Worm (Caenorhabditis elegans) whole organism, young adult: ENCODE results near the gene T28C12.1.
A peak's percentile ranks its signal among the peaks of the same experiment; 100 is the strongest.

Source experiments
- B0261.1 ChIP-seq: sonication (generic microtip); optimal IDR thresholded peaks from 2 replicates; lab custom pipeline; 2016; ENCODE audit warnings: mild to moderate bottlenecking, missing genetic modification characterization, moderate library complexity, missing compliant biosample characterization
- B0336.3 ChIP-seq: fragments of 200-800 bp; sonication (Bioruptor generic); IDR thresholded peaks from 2 replicates; pipeline ENCODE4 v1.3.6; 2022; ENCODE audit warnings: missing genetic modification characterization, missing compliant biosample characterization
- K12H6.12 ChIP-seq: fragments of 200-800 bp; sonication (Bioruptor generic); optimal IDR thresholded peaks from 2 replicates; lab custom pipeline; 2018; ENCODE audit warnings: mild to moderate bottlenecking, missing genetic modification characterization, missing compliant biosample characterization
- T26A5.8 ChIP-seq: sonication (generic microtip); optimal IDR thresholded peaks from 2 replicates; lab custom pipeline; 2016; ENCODE audit warnings: missing genetic modification characterization, missing compliant biosample characterization
- Y53G8AR.9 ChIP-seq: fragments of 200-800 bp; sonication (Bioruptor generic); conservative IDR thresholded peaks from 2 replicates; pipeline ENCODE4 v1.3.6; 2022; ENCODE audit warnings: missing genetic modification reagents, missing genetic modification characterization, missing compliant biosample characterization
- Y56A3A.18 ChIP-seq: fragments of 200-800 bp; sonication (Bioruptor generic); IDR thresholded peaks from 2 replicates; pipeline ENCODE4 v1.3.6; 2022; ENCODE audit warnings: missing genetic modification reagents, missing genetic modification characterization, missing compliant biosample characterization
- Y79H2A.3 ChIP-seq: fragments of 200-800 bp; sonication (Bioruptor generic); conservative IDR thresholded peaks from 2 replicates; pipeline ENCODE4 v1.3.6; 2022; ENCODE audit warnings: missing genetic modification reagents, missing genetic modification characterization, missing compliant biosample characterization
- ama-1 ChIP-seq, 3 experiments: fragments of 150-350 bp in 1 of 3; sonication (generic microtip) in 2 of 3; optimal IDR thresholded peaks; 2 replicates each; lab custom pipeline; 2014 to 2018; ENCODE audit warnings: missing biosample characterization in 2 of 3, missing genetic modification characterization in 2 of 3, missing genetic modification reagents in 2 of 3
- bed-2 ChIP-seq: fragments of 200-800 bp; sonication (Bioruptor generic); IDR thresholded peaks from 2 replicates; pipeline ENCODE4 v1.3.6; 2022; ENCODE audit warnings: missing genetic modification reagents, missing genetic modification characterization, missing compliant biosample characterization
- cebp-1 ChIP-seq, 2 experiments: fragments of 200-800 bp in 1 of 2; sonication (Bioruptor generic) in 1 of 2; sonication (generic microtip) in 1 of 2; IDR thresholded peaks in 1 of 2; optimal IDR thresholded peaks in 1 of 2; 2 replicates each; pipeline versions ENCODE4 v1.3.6 to Lab custom; 2017 to 2022; ENCODE audit warnings: missing compliant biosample characterization in 2 of 2, missing genetic modification characterization in 2 of 2, mild to moderate bottlenecking in 1 of 2, missing genetic modification reagents in 1 of 2, moderate library complexity in 1 of 2
- dox-1 ChIP-seq: fragments of 200-800 bp; sonication (Bioruptor generic); IDR thresholded peaks from 2 replicates; pipeline ENCODE4 v1.3.6; 2022; ENCODE audit warnings: missing genetic modification reagents, missing genetic modification characterization, missing compliant biosample characterization
- efl-1 ChIP-seq: fragments of 150-350 bp; optimal IDR thresholded peaks from 2 replicates; lab custom pipeline; 2014; ENCODE audit warnings: missing biosample characterization, missing genetic modification reagents, missing genetic modification characterization
- egl-44 ChIP-seq: fragments of 200-800 bp; sonication (Bioruptor generic); IDR thresholded peaks from 2 replicates; pipeline ENCODE4 v1.3.6; 2022; ENCODE audit warnings: missing genetic modification reagents, missing genetic modification characterization, missing compliant biosample characterization
- egrh-3 ChIP-seq: fragments of 200-800 bp; sonication (Bioruptor generic); IDR thresholded peaks from 2 replicates; pipeline ENCODE4 v1.3.6; 2022; ENCODE audit warnings: missing genetic modification reagents, missing genetic modification characterization, missing compliant biosample characterization
- gei-17 ChIP-seq: fragments of 200-800 bp; sonication (Bioruptor generic); optimal IDR thresholded peaks from 2 replicates; lab custom pipeline; 2018; ENCODE audit warnings: mild to moderate bottlenecking, missing genetic modification characterization, missing compliant biosample characterization
- hlh-26 ChIP-seq: fragments of 200-800 bp; sonication (Bioruptor generic); conservative IDR thresholded peaks from 2 replicates; pipeline ENCODE4 v1.3.6; 2022; ENCODE audit warnings: missing genetic modification reagents, missing genetic modification characterization, missing compliant biosample characterization
- hmg-1.2 ChIP-seq: fragments of 200-800 bp; sonication (Bioruptor generic); IDR thresholded peaks from 2 replicates; pipeline ENCODE4 v1.3.6; 2022; ENCODE audit warnings: missing genetic modification reagents, missing genetic modification characterization, missing compliant biosample characterization
- hsf-1 ChIP-seq: fragments of 200-800 bp; sonication (Bioruptor generic); IDR thresholded peaks from 2 replicates; pipeline ENCODE4 v1.3.6; 2022; ENCODE audit warnings: missing genetic modification reagents, missing genetic modification characterization, missing compliant biosample characterization
- let-526 ChIP-seq: fragments of 200-800 bp; sonication (Bioruptor generic); IDR thresholded peaks from 2 replicates; pipeline ENCODE4 v1.3.6; 2022; ENCODE audit warnings: missing genetic modification reagents, missing genetic modification characterization, missing compliant biosample characterization
- lin-26 ChIP-seq: fragments of 200-800 bp; sonication (Bioruptor generic); IDR thresholded peaks from 2 replicates; pipeline ENCODE4 v1.3.6; 2022; ENCODE audit warnings: missing genetic modification reagents, missing genetic modification characterization, missing compliant biosample characterization
- madf-10 ChIP-seq: sonication (generic microtip); optimal IDR thresholded peaks from 2 replicates; lab custom pipeline; 2016; ENCODE audit warnings: mild to moderate bottlenecking, missing genetic modification characterization, missing compliant biosample characterization
- madf-3 ChIP-seq: fragments of 200-800 bp; sonication (Bioruptor generic); IDR thresholded peaks from 2 replicates; pipeline ENCODE4 v1.3.6; 2022; ENCODE audit warnings: missing genetic modification reagents, missing genetic modification characterization, missing compliant biosample characterization
- mcd-1 ChIP-seq: fragments of 200-800 bp; sonication (Bioruptor generic); IDR thresholded peaks from 2 replicates; pipeline ENCODE4 v1.3.6; 2022; ENCODE audit warnings: missing genetic modification reagents, missing genetic modification characterization, missing compliant biosample characterization
- nhr-120 ChIP-seq: fragments of 200-800 bp; sonication (Bioruptor generic); IDR thresholded peaks from 2 replicates; pipeline ENCODE4 v1.3.6; 2022; ENCODE audit warnings: missing genetic modification characterization, missing compliant biosample characterization
- nhr-27 ChIP-seq: fragments of 200-800 bp; sonication (Bioruptor generic); optimal IDR thresholded peaks from 2 replicates; lab custom pipeline; 2018; ENCODE audit warnings: mild to moderate bottlenecking, missing genetic modification characterization, moderate library complexity, missing compliant biosample characterization
- rpc-1 ChIP-seq, 2 experiments: fragments of 150-350 bp in 1 of 2; sonication (generic microtip) in 1 of 2; optimal IDR thresholded peaks; 2 replicates each; lab custom pipeline; 2014 to 2018; ENCODE audit warnings: missing biosample characterization in 1 of 2, missing genetic modification characterization in 1 of 2, missing genetic modification reagents in 1 of 2, missing genotype in 1 of 2
- sdz-38 ChIP-seq: sonication (generic microtip); optimal IDR thresholded peaks from 2 replicates; lab custom pipeline; 2016; ENCODE audit warnings: missing genotype, missing genetic modification characterization, missing compliant biosample characterization
- snpc-1.3 ChIP-seq: sonication (generic microtip); optimal IDR thresholded peaks from 2 replicates; lab custom pipeline; 2017; ENCODE audit warnings: missing genetic modification characterization, mild to moderate bottlenecking, missing compliant biosample characterization, antibody characterized with exemption, moderate library complexity, missing genotype, missing genetic modification reagents; ENCODE audit not compliant: insufficient read depth
- snpc-4 ChIP-seq, 5 experiments: fragments of 150-350 bp in 1 of 5; sonication (generic microtip) in 4 of 5; optimal IDR thresholded peaks; 2 replicates each; lab custom pipeline; 2014 to 2018; ENCODE audit warnings: missing genetic modification characterization in 5 of 5, missing biosample characterization in 3 of 5, antibody characterized with exemption in 2 of 5, mild to moderate bottlenecking in 2 of 5, missing compliant biosample characterization in 2 of 5, missing genotype in 2 of 5, moderate library complexity in 2 of 5, missing genetic modification reagents in 1 of 5
- somi-1 ChIP-seq: fragments of 200-800 bp; sonication (Bioruptor generic); optimal IDR thresholded peaks from 2 replicates; lab custom pipeline; 2018; ENCODE audit warnings: mild to moderate bottlenecking, missing genetic modification characterization, missing compliant biosample characterization
- zfh-2 ChIP-seq: fragments of 200-800 bp; sonication (Bioruptor generic); conservative IDR thresholded peaks from 2 replicates; pipeline ENCODE4 v1.3.6; 2022; ENCODE audit warnings: missing genetic modification reagents, missing genetic modification characterization, missing compliant biosample characterization
- ztf-25 ChIP-seq: fragments of 200-800 bp; sonication (Bioruptor generic); IDR thresholded peaks from 2 replicates; pipeline ENCODE4 v1.3.6; 2022; ENCODE audit warnings: missing genetic modification reagents, missing genetic modification characterization, missing compliant biosample characterization
- ztf-28 ChIP-seq: fragments of 200-800 bp; sonication (Bioruptor generic); IDR thresholded peaks from 2 replicates; pipeline ENCODE4 v1.3.6; 2022; ENCODE audit warnings: missing genetic modification reagents, missing genetic modification characterization, missing compliant biosample characterization

The T28C12.1 gene

ce11 chrV:6349597-6349996 lies 17.9 kb downstream of the T28C12.1 start:
- TF ChIP-seq B0261.1 (tag; lab: Kevin White, UChicago) (no peak), sdz-38 (no peak), gei-17 (GFP tag; lab: Kevin White, UChicago) (no peak)

- TF ChIP-seq T26A5.8 (tag; lab: Kevin White, UChicago) (no peak), K12H6.12 (tag; lab: Kevin White, UChicago) (peak; percentile 43), nhr-120 (no peak), zfh-2 (peak; percentile 96), somi-1 (GFP tag; lab: Kevin White, UChicago) (peak; percentile 16), egrh-3 (GFP tag; lab: Robert Waterston, UW) (0 out of 2 replicates have a peak, but pooled peaks have one; percentile 30), B0261.1 (tag; lab: Kevin White, UChicago) (no peak), mcd-1 (0 out of 2 replicates have a peak, but pooled peaks have one; percentile 21), madf-10 (peak; percentile 97), hlh-26 (GFP tag; lab: Robert Waterston, UW) (no peak), Y53G8AR.9 (GFP tag; lab: Robert Waterston, UW) (no peak), B0336.3 (no peak), hmg-1.2 (GFP tag; lab: Robert Waterston, UW) (no peak), ama-1 (optimal IDR thresholded peaks at IDR 0.05; lab: Kevin White, UChicago) (no peak), ama-1 (GFP tag; optimal IDR thresholded peaks at IDR 0.05; lab: Kevin White, UChicago) (peak in 1 of 2 experiments; percentile 36), hsf-1 (GFP tag; lab: Robert Waterston, UW) (no peak), efl-1 (GFP tag; lab: Kevin White, UChicago) (no peak), ztf-25 (GFP tag; lab: Robert Waterston, UW) (no peak), madf-3 (GFP tag; lab: Robert Waterston, UW) (no peak), dox-1 (GFP tag; lab: Robert Waterston, UW) (no peak), rpc-1 (optimal IDR thresholded peaks at IDR 0.05; lab: Kevin White, UChicago) (no peak), rpc-1 (tag; optimal IDR thresholded peaks at IDR 0.05; lab: Kevin White, UChicago) (no peak), snpc-4 (GFP tag; optimal IDR thresholded peaks at IDR 0.05; lab: Kevin White, UChicago) (no peak), snpc-4 (tag; optimal IDR thresholded peaks at IDR 0.05; lab: Kevin White, UChicago) (peak in 2 of 4 experiments; percentile 13 to 17), bed-2 (no peak), nhr-27 (tag; lab: Kevin White, UChicago) (no peak), cebp-1 (GFP tag; IDR thresholded peaks at IDR 0.05; lab: Robert Waterston, UW) (no peak), cebp-1 (tag; optimal IDR thresholded peaks at IDR 0.05; lab: Kevin White, UChicago) (peak; percentile 22), egl-44 (GFP tag; lab: Robert Waterston, UW) (no peak), snpc-1.3 (tag; lab: Kevin White, UChicago) (no peak), Y79H2A.3 (GFP tag; lab: Robert Waterston, UW) (no peak)
Observed at ce11 chrV:6350109-6350508, 18.4 kb downstream of the T28C12.1 start.

- no peak for TF ChIP-seq lin-26
- 0 out of 2 replicates have a peak, but pooled peaks have one; percentile 20 for TF ChIP-seq Y56A3A.18 (GFP tag; lab: Robert Waterston, UW)
- no peak for TF ChIP-seq let-526 (GFP tag; lab: Robert Waterston, UW)
Observed at ce11 chrV:6351122-6351521, 19.4 kb downstream of the T28C12.1 start.

- TF ChIP-seq Y56A3A.18 (GFP tag; lab: Robert Waterston, UW) (no peak), ztf-28 (0 out of 2 replicates have a peak, but pooled peaks have one; percentile 7)
- TF ChIP-seq, all 124 proteins: peak for 1
Observed at ce11 chrV:6352350-6352749, 20.6 kb downstream of the T28C12.1 start.
